Fruit fly (Drosophila melanogaster): ENCODE data around the gene Syx17.

Syx17 gene

dm6 chr3L:4399905-4400304, 3.4 kb upstream of the Syx17 start (continued):
- no peak for TF ChIP-seq CG43689 (GFP tag; IDR thresholded peaks at IDR 0.05)
- TF ChIP-seq esg (GFP tag; conservative IDR thresholded peaks at IDR 0.05) = 0 out of 2 replicates have a peak, but pooled peaks have one; percentile 14
- no peak for TF ChIP-seq CG1233 (GFP tag; optimal IDR thresholded peaks at IDR 0.05)
- TF ChIP-seq CG13624 (GFP tag; optimal IDR thresholded peaks at IDR 0.05) = no peak
- no peak for TF ChIP-seq Dref (GFP tag; IDR thresholded peaks at IDR 0.05)
- TF ChIP-seq chinmo (GFP tag; IDR thresholded peaks at IDR 0.05; ENCODE audit: partially characterized antibody) = 0 out of 4 replicates have a peak, but pooled peaks have one; percentile 1
- TF ChIP-seq seq (GFP tag; IDR thresholded peaks at IDR 0.05) = no peak
- peak; percentile 44; the same call in 2 of the 3 replicates for TF ChIP-seq croc (GFP tag; conservative IDR thresholded peaks at IDR 0.05)
- TF ChIP-seq CG8089 (GFP tag; optimal IDR thresholded peaks at IDR 0.05) = no peak
- no peak for TF ChIP-seq Jarid2 (GFP tag; optimal IDR thresholded peaks at IDR 0.05)
- no peak for TF ChIP-seq Sry-β (GFP tag; optimal IDR thresholded peaks at IDR 0.05)
- no peak for TF ChIP-seq CG6254 (GFP tag; optimal IDR thresholded peaks at IDR 0.05)
- TF ChIP-seq HLH4C (GFP tag; IDR thresholded peaks at IDR 0.05; ENCODE audit: partially characterized antibody) = no peak
- no peak for TF ChIP-seq jumu (GFP tag; optimal IDR thresholded peaks at IDR 0.05)
- TF ChIP-seq CG10462 (GFP tag; optimal IDR thresholded peaks at IDR 0.05) = no peak
- no peak for TF ChIP-seq Meics (GFP tag; optimal IDR thresholded peaks at IDR 0.05)
- no peak for TF ChIP-seq CG9876 (GFP tag; optimal IDR thresholded peaks at IDR 0.05)
- peak; percentile 17 for TF ChIP-seq dmrt11E (tag; optimal IDR thresholded peaks at IDR 0.05)
- TF ChIP-seq insv (GFP tag; optimal IDR thresholded peaks at IDR 0.05) = no peak
- no peak for TF ChIP-seq vnd (GFP tag; IDR thresholded peaks at IDR 0.05; ENCODE audit: partially characterized antibody)
- TF ChIP-seq CG34376 (GFP tag; optimal IDR thresholded peaks at IDR 0.05) = no peak
- TF ChIP-seq ro (GFP tag; IDR thresholded peaks at IDR 0.05) = no peak
- no peak for TF ChIP-seq Six4 (GFP tag; optimal IDR thresholded peaks at IDR 0.05)
- TF ChIP-seq sug (tag; optimal IDR thresholded peaks at IDR 0.05) = no peak
- no peak for TF ChIP-seq tll (GFP tag; optimal IDR thresholded peaks at IDR 0.05)
- TF ChIP-seq CG14050 (GFP tag; IDR thresholded peaks at IDR 0.05) = no peak
- TF ChIP-seq HmgD (GFP tag; optimal IDR thresholded peaks at IDR 0.05) = no peak
- TF ChIP-seq CG18599 (GFP tag; optimal IDR thresholded peaks at IDR 0.05) = no peak
- 0 out of 2 replicates have a peak, but pooled peaks have one; percentile 28 for TF ChIP-seq Ptx1 (GFP tag; IDR thresholded peaks at IDR 0.05)
- TF ChIP-seq Dip2 (GFP tag; IDR thresholded peaks at IDR 0.05) = no peak
- no peak for TF ChIP-seq p53 (GFP tag; optimal IDR thresholded peaks at IDR 0.05)
- no peak for TF ChIP-seq eyg (GFP tag; optimal IDR thresholded peaks at IDR 0.05)
- TF ChIP-seq gt (GFP tag; IDR thresholded peaks at IDR 0.05) = no peak
- TF ChIP-seq ase (GFP tag; IDR thresholded peaks at IDR 0.05) = no peak
- no peak for TF ChIP-seq CG5245 (GFP tag; optimal IDR thresholded peaks at IDR 0.05)
- no peak for TF ChIP-seq Dbx (GFP tag; IDR thresholded peaks at IDR 0.05)
- peak; percentile 29; the same call in 1 of the 3 replicates for TF ChIP-seq CG17361 (GFP tag; IDR thresholded peaks at IDR 0.05)
- no peak for TF ChIP-seq so (GFP tag; IDR thresholded peaks at IDR 0.05)
- TF ChIP-seq CG15269 (tag; optimal IDR thresholded peaks at IDR 0.05) = no peak
- TF ChIP-seq grn (GFP tag; optimal IDR thresholded peaks at IDR 0.05) = no peak
- no peak for TF ChIP-seq CG17912 (GFP tag; optimal IDR thresholded peaks at IDR 0.05)
- no peak for TF ChIP-seq dimm (GFP tag; IDR thresholded peaks at IDR 0.05)
- no peak for TF ChIP-seq Scr (GFP tag; IDR thresholded peaks at IDR 0.05; ENCODE audit: partially characterized antibody)
- TF ChIP-seq ash1 (GFP tag; optimal IDR thresholded peaks at IDR 0.05) = no peak
- peak; percentile 41 for TF ChIP-seq dmrt99B (tag; optimal IDR thresholded peaks at IDR 0.05)
- TF ChIP-seq Hey (tag; optimal IDR thresholded peaks at IDR 0.05) = no peak
- TF ChIP-seq pan (optimal IDR thresholded peaks at IDR 0.05) = no peak
- no peak for TF ChIP-seq pan (GFP tag; optimal IDR thresholded peaks at IDR 0.05 in 1 of 2, IDR thresholded peaks at IDR 0.05 in 1 of 2)
- peak; percentile 28 for TF ChIP-seq CG17359 (tag; optimal IDR thresholded peaks at IDR 0.05)
- TF ChIP-seq cad (GFP tag; optimal IDR thresholded peaks at IDR 0.05) = no peak
- no peak for TF ChIP-seq Optix (GFP tag; IDR thresholded peaks at IDR 0.05)
- TF ChIP-seq Deaf1 (tag; optimal IDR thresholded peaks at IDR 0.05) = no peak
